Worm (Caenorhabditis elegans) whole organism, mixed stage, embryonic: ENCODE results near the gene pgp-1.
A peak's percentile ranks its signal among the peaks of the same experiment; 100 is the strongest.

Source experiments
- bed-3 ChIP-seq: fragments of 200-800 bp; sonication (Bioruptor generic); optimal IDR thresholded peaks from 3 replicates; lab custom pipeline; 2018; ENCODE audit warnings: mild to moderate bottlenecking, missing genetic modification characterization, moderate library complexity, missing compliant biosample characterization
- ceh-43 ChIP-seq: fragments of 200-800 bp; sonication (Bioruptor generic); optimal IDR thresholded peaks from 2 replicates; lab custom pipeline; 2018; ENCODE audit warnings: mild to moderate bottlenecking, missing genetic modification characterization, moderate library complexity, missing compliant biosample characterization
- drap-1 ChIP-seq: fragments of 200-800 bp; sonication (Bioruptor generic); optimal IDR thresholded peaks from 3 replicates; lab custom pipeline; 2018; ENCODE audit warnings: mild to moderate bottlenecking, missing genetic modification characterization, missing compliant biosample characterization
- elt-1 ChIP-seq: sonication (generic microtip); optimal IDR thresholded peaks from 2 replicates; lab custom pipeline; 2017; ENCODE audit warnings: missing genetic modification characterization, mild to moderate bottlenecking, missing compliant biosample characterization, antibody characterized with exemption, moderate library complexity, borderline replicate concordance; ENCODE audit not compliant: insufficient read depth
- elt-3 ChIP-seq: fragments of 150-350 bp; optimal IDR thresholded peaks from 2 replicates; lab custom pipeline; 2014; ENCODE audit warnings: missing biosample characterization, missing genetic modification characterization
- lin-13 ChIP-seq: fragments of 150-350 bp; optimal IDR thresholded peaks from 2 replicates; lab custom pipeline; 2014; ENCODE audit warnings: missing biosample characterization, missing genetic modification characterization
- lin-32 ChIP-seq: fragments of 200-800 bp; sonication (Bioruptor generic); optimal IDR thresholded peaks from 2 replicates; lab custom pipeline; 2018; ENCODE audit warnings: mild to moderate bottlenecking, missing genetic modification characterization, missing compliant biosample characterization
- lsy-2 ChIP-seq: fragments of 150-350 bp; optimal IDR thresholded peaks from 2 replicates; lab custom pipeline; 2014; ENCODE audit warnings: missing biosample characterization, missing genetic modification characterization
- mep-1 ChIP-seq: fragments of 150-350 bp; optimal IDR thresholded peaks from 2 replicates; lab custom pipeline; 2017; ENCODE audit warnings: missing biosample characterization, missing genetic modification reagents, missing genetic modification characterization, inconsistent platforms
- nhr-2 ChIP-seq: fragments of 150-350 bp; optimal IDR thresholded peaks from 2 replicates; lab custom pipeline; 2014; ENCODE audit warnings: missing biosample characterization, missing genetic modification characterization
- nhr-237 ChIP-seq: fragments of 150-350 bp; optimal IDR thresholded peaks from 2 replicates; lab custom pipeline; 2014; ENCODE audit warnings: missing biosample characterization, missing genetic modification characterization
- pha-4 ChIP-seq: fragments of 150-350 bp; optimal IDR thresholded peaks from 2 replicates; lab custom pipeline; 2018; ENCODE audit warnings: missing biosample characterization, missing genetic modification reagents, missing genetic modification characterization
- sem-2 ChIP-seq: fragments of 200-800 bp; sonication (Bioruptor generic); optimal IDR thresholded peaks from 2 replicates; lab custom pipeline; 2018; ENCODE audit warnings: mild to moderate bottlenecking, missing genetic modification characterization, missing compliant biosample characterization
- unc-62 ChIP-seq: fragments of 150-350 bp; optimal IDR thresholded peaks from 2 replicates; lab custom pipeline; 2014; ENCODE audit warnings: missing biosample characterization, missing genetic modification reagents, missing genetic modification characterization
- zip-8 ChIP-seq: fragments of 150-350 bp; optimal IDR thresholded peaks from 2 replicates; lab custom pipeline; 2014; ENCODE audit warnings: missing biosample characterization, missing genetic modification characterization

Gene pgp-1

DNA sequence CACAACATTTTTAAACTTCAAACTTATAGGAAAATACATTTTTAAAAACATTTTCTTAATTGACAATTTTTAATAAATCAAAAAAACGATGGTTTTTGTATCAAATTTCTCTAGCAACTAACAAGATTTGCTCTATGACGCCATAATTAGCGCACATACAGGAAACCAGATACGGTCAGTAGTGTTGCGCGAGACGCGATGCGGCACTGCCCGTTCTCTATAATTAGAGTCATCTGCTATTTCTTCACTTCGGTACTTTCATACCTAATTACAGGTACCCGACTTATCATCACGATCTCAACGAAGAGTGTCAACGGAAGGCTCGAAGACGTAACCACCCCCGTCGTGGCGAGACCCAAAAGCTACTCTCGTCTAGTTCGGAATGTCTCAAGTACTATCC lies 54.3 kb downstream of the pgp-1 start:
- TF ChIP-seq lsy-2 (tag; lab: Kevin White, UChicago): no peak
- TF ChIP-seq nhr-2 (tag; lab: Kevin White, UChicago): peak; percentile 66
- TF ChIP-seq ceh-43 (GFP tag; lab: Kevin White, UChicago): peak; percentile 39
- peak; percentile 30 for TF ChIP-seq zip-8 (tag; lab: Kevin White, UChicago)
- no peak for TF ChIP-seq pha-4 (tag; lab: Kevin White, UChicago)
- TF ChIP-seq sem-2: no peak
- TF ChIP-seq, all 35 proteins: peak for 3

DNA sequence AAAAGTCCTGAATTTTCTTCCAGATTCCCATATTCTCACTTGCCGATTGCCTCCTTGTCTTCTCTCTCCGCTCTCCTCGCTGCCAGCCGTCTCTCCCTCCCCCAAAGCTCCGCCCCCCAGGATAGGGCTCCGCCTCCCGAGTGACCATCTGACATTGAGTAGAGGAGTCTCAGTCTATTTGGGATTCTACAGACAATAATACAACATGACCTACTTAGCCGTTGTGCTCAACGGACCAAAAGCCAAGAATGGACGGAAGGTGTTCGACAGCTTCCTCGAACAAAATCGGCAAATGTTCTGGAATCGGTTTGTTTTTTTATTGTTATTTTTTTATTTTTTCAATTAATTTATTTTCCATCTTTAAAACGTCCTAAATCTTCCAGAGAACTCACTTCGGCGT lies 57.0 kb downstream of the pgp-1 start, which contains the start of gene ham-1:
TSS of gene ham-1 (plus strand) at position 173 of the 400 bp plus-strand sequence.
- TF ChIP-seq unc-62 (no peak), ceh-43 (GFP tag; lab: Kevin White, UChicago) (no peak), lin-13 (no peak), drap-1 (GFP tag; lab: Kevin White, UChicago) (no peak), nhr-237 (no peak), elt-3 (tag; lab: Kevin White, UChicago) (no peak), mep-1 (tag; lab: Kevin White, UChicago) (no peak), pha-4 (tag; lab: Kevin White, UChicago) (no peak), lin-32 (GFP tag; lab: Kevin White, UChicago) (no peak), bed-3 (GFP tag; lab: Kevin White, UChicago) (no peak), elt-1 (tag; lab: Kevin White, UChicago) (no peak)
